Fruit fly (Drosophila melanogaster) whole organism, pupa: ENCODE results near the gene PH4alphaNE1.

Experiments
- CG10348 ChIP-seq: fragments of 200-800 bp; sonication (Bioruptor generic); IDR thresholded peaks from 2 replicates; pipeline ENCODE4 v1.3.6; 2022; ENCODE audit warnings: missing biosample characterization, missing genetic modification characterization
- CG12605 ChIP-seq: fragments of 200-800 bp; sonication (Bioruptor generic); IDR thresholded peaks from 2 replicates; pipeline ENCODE4 v1.3.6; 2022; ENCODE audit warnings: missing biosample characterization, missing genetic modification characterization
- CG13204 ChIP-seq: fragments of 200-800 bp; sonication (Bioruptor generic); optimal IDR thresholded peaks from 2 replicates; lab custom pipeline; 2018; ENCODE audit warnings: missing biosample characterization, mild to moderate bottlenecking, missing genetic modification characterization, moderate library complexity
- CG14655 ChIP-seq: fragments of 200-800 bp; sonication (Bioruptor generic); optimal IDR thresholded peaks from 3 replicates; lab custom pipeline; 2017; ENCODE audit warnings: mild to moderate bottlenecking, missing biosample characterization, missing genetic modification reagents, missing genetic modification characterization
- CG15710 ChIP-seq: fragments of 200-800 bp; sonication (Bioruptor generic); optimal IDR thresholded peaks from 2 replicates; lab custom pipeline; 2018; ENCODE audit warnings: missing biosample characterization, mild to moderate bottlenecking, missing genetic modification characterization, moderate library complexity
- CG17806 ChIP-seq: fragments of 200-800 bp; sonication (Bioruptor generic); optimal IDR thresholded peaks from 2 replicates; lab custom pipeline; 2018; ENCODE audit warnings: missing biosample characterization, mild to moderate bottlenecking, missing genetic modification characterization, moderate library complexity
- CG32121 ChIP-seq: fragments of 200-800 bp; sonication (Bioruptor generic); IDR thresholded peaks from 2 replicates; pipeline ENCODE4 v1.3.6; 2022; ENCODE audit warnings: missing biosample characterization, missing genetic modification characterization
- CG34367 ChIP-seq: fragments of 200-800 bp; sonication (Bioruptor generic); optimal IDR thresholded peaks from 2 replicates; lab custom pipeline; 2018; ENCODE audit warnings: missing biosample characterization, mild to moderate bottlenecking, missing genetic modification characterization
- CG4496 ChIP-seq: fragments of 200-800 bp; sonication (Bioruptor generic); IDR thresholded peaks from 3 replicates; pipeline ENCODE4 v1.3.6; 2022; ENCODE audit warnings: missing biosample characterization, missing genetic modification characterization
- CG8159 ChIP-seq: fragments of 200-800 bp; sonication (Bioruptor generic); optimal IDR thresholded peaks from 3 replicates; lab custom pipeline; 2018; ENCODE audit warnings: missing biosample characterization, mild to moderate bottlenecking, missing genetic modification characterization, moderate library complexity
- CG8301 ChIP-seq: fragments of 200-800 bp; sonication (Bioruptor generic); optimal IDR thresholded peaks from 2 replicates; lab custom pipeline; 2018; ENCODE audit warnings: missing biosample characterization, mild to moderate bottlenecking, missing genetic modification characterization
- CG9948 ChIP-seq: fragments of 200-800 bp; sonication (Bioruptor generic); optimal IDR thresholded peaks from 2 replicates; lab custom pipeline; 2018; ENCODE audit warnings: missing biosample characterization, mild to moderate bottlenecking, missing genetic modification characterization, moderate library complexity
- D1 ChIP-seq: fragments of 200-800 bp; sonication (Bioruptor generic); optimal IDR thresholded peaks from 2 replicates; lab custom pipeline; 2018; ENCODE audit warnings: missing biosample characterization, mild to moderate bottlenecking, missing genetic modification characterization, moderate library complexity
- EcR ChIP-seq: fragments of 200-800 bp; sonication (Bioruptor generic); optimal IDR thresholded peaks from 3 replicates; lab custom pipeline; 2019; ENCODE audit warnings: missing biosample characterization, missing genetic modification characterization, mild to moderate bottlenecking, moderate library complexity, missing genetic modification reagents
- Ets98B ChIP-seq: fragments of 200-800 bp; sonication (Bioruptor generic); IDR thresholded peaks from 2 replicates; pipeline ENCODE4 v1.3.6; 2022; ENCODE audit warnings: missing biosample characterization, missing genetic modification characterization
- Pif1A ChIP-seq: fragments of 200-800 bp; sonication (Bioruptor generic); optimal IDR thresholded peaks from 3 replicates; lab custom pipeline; 2016; ENCODE audit warnings: missing biosample characterization, missing genetic modification characterization
- Pif1B ChIP-seq: fragments of 200-800 bp; sonication (Bioruptor generic); optimal IDR thresholded peaks from 3 replicates; lab custom pipeline; 2016; ENCODE audit warnings: missing biosample characterization, missing genetic modification characterization
- Snoo ChIP-seq: fragments of 200-800 bp; sonication (Bioruptor generic); optimal IDR thresholded peaks from 3 replicates; lab custom pipeline; 2017; ENCODE audit warnings: missing biosample characterization, mild to moderate bottlenecking, missing genetic modification characterization, inconsistent platforms
- fd96Ca ChIP-seq: fragments of 200-800 bp; sonication (Bioruptor generic); IDR thresholded peaks from 3 replicates; pipeline ENCODE4 v1.3.6; 2022; ENCODE audit warnings: missing biosample characterization, missing genetic modification characterization
- gl ChIP-seq: fragments of 200-800 bp; sonication (Bioruptor generic); optimal IDR thresholded peaks from 2 replicates; lab custom pipeline; 2018; ENCODE audit warnings: missing biosample characterization, mild to moderate bottlenecking, missing genetic modification characterization
- rn ChIP-seq: fragments of 200-800 bp; sonication (Bioruptor generic); IDR thresholded peaks from 2 replicates; pipeline ENCODE4 v1.3.6; 2022; ENCODE audit warnings: missing biosample characterization, missing genetic modification characterization

The PH4alphaNE1 gene

dm6 chr3R:30505561-30506037 is 5.5 kb upstream of the PH4alphaNE1 start, which contains the start of the genes PH4alphaSG1 and CG15539:
TSS of gene PH4alphaSG1 (minus strand) at chr3R:30505661.
TSS of gene CG15539 (plus strand) at chr3R:30505987.
- no peak for TF ChIP-seq CG8159 (tag; lab: Kevin White, UChicago)
- TF ChIP-seq CG4496 (GFP tag; lab: Robert Waterston, UW): no peak
- no peak for TF ChIP-seq rn (GFP tag; lab: Robert Waterston, UW)
- TF ChIP-seq CG8301 (tag; lab: Kevin White, UChicago): no peak
- no peak for TF ChIP-seq Snoo (tag; lab: Kevin White, UChicago)
- TF ChIP-seq EcR (GFP tag; lab: Kevin White, UChicago): no peak
- no peak for TF ChIP-seq Pif1B (GFP tag; lab: Kevin White, UChicago)
- no peak for TF ChIP-seq CG15710 (tag; lab: Kevin White, UChicago)
- TF ChIP-seq CG14655: no peak
- TF ChIP-seq CG10348 (GFP tag; lab: Robert Waterston, UW): no peak
- TF ChIP-seq Pif1A (GFP tag; lab: Kevin White, UChicago): no peak
- no peak for TF ChIP-seq CG13204
- no peak for TF ChIP-seq Ets98B (GFP tag; lab: Robert Waterston, UW)
- TF ChIP-seq fd96Ca (GFP tag; lab: Robert Waterston, UW): no peak
- TF ChIP-seq D1: no peak

- TF ChIP-seq CG32121 (GFP tag; lab: Robert Waterston, UW) (no peak), CG14655 (no peak), CG8301 (tag; lab: Kevin White, UChicago) (no peak), D1 (no peak), CG13204 (no peak), CG9948 (tag; lab: Kevin White, UChicago) (no peak), CG8159 (tag; lab: Kevin White, UChicago) (no peak), CG17806 (tag; lab: Kevin White, UChicago) (no peak), Snoo (tag; lab: Kevin White, UChicago) (no peak)
Observed at dm6 chr3R:30503406-30503805, 3.3 kb upstream of the PH4alphaNE1 start, which contains the start of gene CG31371. TSS of gene CG31371 (minus strand) at chr3R:30503506.

- TF ChIP-seq gl (tag; lab: Kevin White, UChicago): no peak
- TF ChIP-seq Pif1A (GFP tag; lab: Kevin White, UChicago): peak; percentile 60
- peak; percentile 3 for TF ChIP-seq CG34367 (tag; lab: Kevin White, UChicago)
- no peak for TF ChIP-seq CG17806 (tag; lab: Kevin White, UChicago)
- TF ChIP-seq rn (GFP tag; lab: Robert Waterston, UW): no peak
- peak; percentile 66; the same call in 2 of the 3 replicates for TF ChIP-seq fd96Ca (GFP tag; lab: Robert Waterston, UW)
- TF ChIP-seq EcR (GFP tag; lab: Kevin White, UChicago): no peak
- TF ChIP-seq CG14655: peak; percentile 67
- TF ChIP-seq CG8159 (tag; lab: Kevin White, UChicago): peak; percentile 67
- no peak for TF ChIP-seq Snoo (tag; lab: Kevin White, UChicago)
- no peak for TF ChIP-seq CG10348 (GFP tag; lab: Robert Waterston, UW)
- TF ChIP-seq Pif1B (GFP tag; lab: Kevin White, UChicago): peak; percentile 31
- no peak for TF ChIP-seq CG15710 (tag; lab: Kevin White, UChicago)
- TF ChIP-seq CG4496 (GFP tag; lab: Robert Waterston, UW): peak; percentile 76; the same call in 2 of the 3 replicates
- no peak for TF ChIP-seq CG9948 (tag; lab: Kevin White, UChicago)
- no peak for TF ChIP-seq CG8301 (tag; lab: Kevin White, UChicago)
- TF ChIP-seq D1: no peak
- no peak for TF ChIP-seq CG32121 (GFP tag; lab: Robert Waterston, UW)
- TF ChIP-seq CG12605 (GFP tag; lab: Robert Waterston, UW): no peak
- no peak; the same call in 1 of the 2 replicates for TF ChIP-seq Ets98B (GFP tag; lab: Robert Waterston, UW)
Observed at dm6 chr3R:30501174-30501573, 1.0 kb upstream of the PH4alphaNE1 start.

DNA sequence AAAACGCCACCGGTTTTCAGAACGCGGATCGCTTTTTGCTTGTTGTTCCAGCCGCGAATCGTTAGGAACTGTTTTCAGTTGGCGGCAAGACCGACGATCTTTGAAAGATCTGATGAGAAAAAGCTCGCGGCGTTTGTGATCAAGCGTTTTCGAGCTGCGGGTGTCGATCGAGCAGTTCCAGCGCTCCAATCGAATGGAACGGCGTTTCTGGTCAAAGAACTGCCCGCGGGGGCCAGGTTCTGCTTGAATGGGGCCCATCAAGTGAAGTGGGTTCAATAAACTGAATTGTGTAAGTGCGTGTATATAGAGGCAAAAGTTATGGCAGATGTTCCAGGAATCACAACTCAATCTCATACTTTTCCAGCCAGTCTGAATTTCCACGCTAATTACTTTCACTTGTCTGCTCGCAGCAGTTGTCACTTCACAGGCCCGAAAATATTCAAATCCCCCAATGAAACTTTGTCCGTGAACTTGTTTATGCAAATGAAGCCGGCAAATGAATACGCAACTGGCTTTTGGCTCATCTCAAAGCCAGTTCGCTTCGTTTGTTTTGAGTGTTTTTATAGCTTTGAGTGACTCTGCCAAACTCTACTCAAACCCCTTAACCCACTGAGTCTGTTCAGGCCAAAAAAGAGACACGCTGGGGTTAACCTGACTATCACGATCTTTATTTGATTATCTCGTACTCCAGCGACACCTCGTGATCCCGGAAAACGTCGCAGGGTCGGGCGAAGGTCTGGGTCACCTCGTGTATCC is 3.8 kb downstream of the PH4alphaNE1 start, which contains the start of gene PH4alphaMP:
Gene PH4alphaMP, minus strand, starts transcription at position 51 of the 756 bp plus-strand sequence.
- TF ChIP-seq CG8301 (tag; lab: Kevin White, UChicago) (no peak), Ets98B (GFP tag; lab: Robert Waterston, UW) (no peak), gl (tag; lab: Kevin White, UChicago) (no peak), CG10348 (GFP tag; lab: Robert Waterston, UW) (no peak), CG9948 (tag; lab: Kevin White, UChicago) (no peak), Pif1B (GFP tag; lab: Kevin White, UChicago) (no peak), CG4496 (GFP tag; lab: Robert Waterston, UW) (no peak)

DNA sequence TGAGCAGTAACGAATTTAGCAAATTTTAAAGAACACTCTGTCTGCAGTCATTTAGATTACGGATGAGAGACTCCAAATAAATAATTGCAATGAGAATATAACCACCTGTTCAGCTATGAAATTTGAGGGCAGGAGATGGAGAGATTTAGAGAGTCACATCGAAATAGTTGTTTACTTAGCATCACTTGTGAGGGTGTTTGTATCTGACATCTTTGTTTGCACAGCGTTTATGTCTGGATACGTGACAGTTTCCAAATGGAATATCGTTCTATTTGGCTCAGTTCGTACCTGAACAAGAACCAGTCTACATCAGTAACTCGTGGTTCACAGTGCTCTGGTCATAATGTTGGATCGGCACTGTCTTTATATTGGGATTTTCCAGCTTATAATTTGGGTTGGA is 10.3 kb downstream of the PH4alphaNE1 start, which contains the start of gene PH4alphaSG2:
Gene PH4alphaSG2, plus strand, starts transcription at position 278 of the 400 bp plus-strand sequence.
- TF ChIP-seq CG34367 (tag; lab: Kevin White, UChicago) (no peak), CG8159 (tag; lab: Kevin White, UChicago) (no peak), CG17806 (tag; lab: Kevin White, UChicago) (no peak), EcR (GFP tag; lab: Kevin White, UChicago) (no peak)

DNA sequence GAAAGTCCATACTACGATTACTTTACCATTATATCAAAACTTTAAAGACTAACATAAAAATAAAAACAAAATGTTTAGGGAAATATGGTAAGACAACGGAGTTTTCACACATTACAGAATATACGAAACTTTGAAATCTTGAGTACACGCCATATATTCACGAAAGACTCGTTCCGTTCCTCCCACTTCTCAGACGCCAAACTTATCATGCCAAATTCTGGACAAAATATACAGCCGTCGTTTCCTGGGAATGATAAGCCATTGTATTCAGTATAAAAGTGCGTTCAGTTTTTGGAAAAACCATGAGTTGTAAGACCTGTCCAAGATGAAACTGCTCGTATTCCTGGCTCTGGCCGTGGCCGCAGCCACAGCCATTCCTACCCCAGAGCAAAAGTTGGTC is 11.5 kb downstream of the PH4alphaNE1 start, which contains the start of gene Jon99Fi:
Gene Jon99Fi, plus strand, starts transcription at position 301 of the 400 bp plus-strand sequence.
- TF ChIP-seq CG10348 (GFP tag; lab: Robert Waterston, UW) (no peak), Pif1A (GFP tag; lab: Kevin White, UChicago) (no peak)
